Worm (Caenorhabditis elegans) whole organism, mixed stage, embryonic: ENCODE results near the gene F22B3.5.

ENCODE experiments used
- ces-1 ChIP-seq: fragments of 150-350 bp; optimal IDR thresholded peaks from 2 replicates; lab custom pipeline; 2014; ENCODE audit warnings: missing biosample characterization, missing genetic modification reagents, missing genetic modification characterization
- drap-1 ChIP-seq: fragments of 200-800 bp; sonication (Bioruptor generic); optimal IDR thresholded peaks from 3 replicates; lab custom pipeline; 2018; ENCODE audit warnings: mild to moderate bottlenecking, missing genetic modification characterization, missing compliant biosample characterization
- elt-3 ChIP-seq: fragments of 150-350 bp; optimal IDR thresholded peaks from 2 replicates; lab custom pipeline; 2014; ENCODE audit warnings: missing biosample characterization, missing genetic modification characterization
- lin-13 ChIP-seq: fragments of 150-350 bp; optimal IDR thresholded peaks from 2 replicates; lab custom pipeline; 2014; ENCODE audit warnings: missing biosample characterization, missing genetic modification characterization
- mab-5 ChIP-seq: fragments of 150-350 bp; optimal IDR thresholded peaks from 2 replicates; lab custom pipeline; 2014; ENCODE audit warnings: missing biosample characterization, missing genetic modification characterization
- mep-1 ChIP-seq: fragments of 150-350 bp; optimal IDR thresholded peaks from 2 replicates; lab custom pipeline; 2017; ENCODE audit warnings: missing biosample characterization, missing genetic modification reagents, missing genetic modification characterization, inconsistent platforms
- nhr-237 ChIP-seq: fragments of 150-350 bp; optimal IDR thresholded peaks from 2 replicates; lab custom pipeline; 2014; ENCODE audit warnings: missing biosample characterization, missing genetic modification characterization
- nhr-76 ChIP-seq: sonication (generic microtip); optimal IDR thresholded peaks from 2 replicates; lab custom pipeline; 2017; ENCODE audit warnings: missing biosample characterization, missing genetic modification characterization
- pha-4 ChIP-seq: fragments of 150-350 bp; optimal IDR thresholded peaks from 2 replicates; lab custom pipeline; 2018; ENCODE audit warnings: missing biosample characterization, missing genetic modification reagents, missing genetic modification characterization
- snpc-4 ChIP-seq: fragments of 150-350 bp; optimal IDR thresholded peaks from 2 replicates; lab custom pipeline; 2014; ENCODE audit warnings: missing biosample characterization, missing genetic modification characterization
- unc-62 ChIP-seq: fragments of 150-350 bp; optimal IDR thresholded peaks from 2 replicates; lab custom pipeline; 2014; ENCODE audit warnings: missing biosample characterization, missing genetic modification reagents, missing genetic modification characterization
- ztf-11 ChIP-seq: fragments of 150-350 bp; optimal IDR thresholded peaks from 2 replicates; lab custom pipeline; 2014; ENCODE audit warnings: missing biosample characterization, missing genetic modification characterization

DNA sequence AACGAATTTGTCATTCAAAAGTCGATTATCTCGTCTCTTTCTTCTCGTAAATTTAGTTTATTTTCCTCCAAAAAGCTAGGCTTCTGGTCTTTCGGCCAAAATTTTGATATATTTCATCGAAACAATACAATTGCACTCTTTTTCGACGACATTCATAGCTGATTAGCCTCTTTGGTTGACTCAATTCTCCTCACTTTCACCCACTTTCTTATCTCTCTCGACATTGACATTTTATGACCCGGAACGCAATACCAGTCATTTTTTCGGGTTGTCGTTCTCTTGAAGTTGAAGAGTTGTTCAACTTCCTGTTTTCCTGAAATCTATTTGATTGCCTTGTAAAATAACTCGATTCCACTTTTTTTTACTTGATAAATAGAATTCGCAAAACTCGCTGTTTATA lies 18.0 kb upstream of the F22B3.5 start:
- TF ChIP-seq unc-62 (no peak), lin-13 (tag; lab: Kevin White, UChicago) (no peak), ces-1 (GFP tag; lab: Kevin White, UChicago) (peak; percentile 39), pha-4 (tag; lab: Kevin White, UChicago) (no peak), mab-5 (tag; lab: Kevin White, UChicago) (no peak), nhr-237 (tag; lab: Kevin White, UChicago) (no peak), mep-1 (tag; lab: Kevin White, UChicago) (no peak), elt-3 (tag; lab: Kevin White, UChicago) (no peak), nhr-76 (tag; lab: Kevin White, UChicago) (no peak), drap-1 (GFP tag; lab: Kevin White, UChicago) (no peak), ztf-11 (tag; lab: Kevin White, UChicago) (no peak), snpc-4 (tag; lab: Kevin White, UChicago) (no peak)
